Worm (Caenorhabditis elegans): Measurements from ENCODE around the gene R02E12.4.

Gene R02E12.4

ce11 chrX:4016113-4016512 is 11.0 kb downstream of the R02E12.4 start, which contains the start of gene hrg-1 (continued):
- TF ChIP-seq xbp-1 (tag; optimal IDR thresholded peaks at IDR 0.05), result peak; percentile 40
- no peak for TF ChIP-seq sptf-1 (tag; optimal IDR thresholded peaks at IDR 0.05)
- TF ChIP-seq nhr-76 (tag; optimal IDR thresholded peaks at IDR 0.05), result no peak
- no peak for TF ChIP-seq lir-3 (tag; optimal IDR thresholded peaks at IDR 0.05; ENCODE audit: poor library complexity)
- TF ChIP-seq nhr-20 (tag; optimal IDR thresholded peaks at IDR 0.05), result peak; percentile 64
- peak; percentile 43 for TF ChIP-seq swsn-7 (tag; optimal IDR thresholded peaks at IDR 0.05)
- peak; percentile 80 for TF ChIP-seq nhr-85 (tag)
- TF ChIP-seq zag-1 (tag; optimal IDR thresholded peaks at IDR 0.05), result no peak
- peak; percentile 43 for TF ChIP-seq nhr-47 (tag; optimal IDR thresholded peaks at IDR 0.05)
- peak; percentile 11 for TF ChIP-seq nhr-90 (tag; optimal IDR thresholded peaks at IDR 0.05; ENCODE audit: poor library complexity)
- no peak for TF ChIP-seq ceh-8 (GFP tag; optimal IDR thresholded peaks at IDR 0.05)
- no peak for TF ChIP-seq unc-30 (tag; optimal IDR thresholded peaks at IDR 0.05)
- peak; percentile 71 for TF ChIP-seq fkh-10 (GFP tag; optimal IDR thresholded peaks at IDR 0.05)
- TF ChIP-seq skn-1 (tag; optimal IDR thresholded peaks at IDR 0.05), result peak; percentile 87
- no peak for TF ChIP-seq nhr-19 (GFP tag; conservative IDR thresholded peaks at IDR 0.05)
- peak; percentile 47 for TF ChIP-seq jun-1 (tag; optimal IDR thresholded peaks at IDR 0.05)
- TF ChIP-seq nhr-77 (tag; optimal IDR thresholded peaks at IDR 0.05), result peak; percentile 69
- TF ChIP-seq ama-1 (optimal IDR thresholded peaks at IDR 0.05), result no peak
- peak in 1 of 2 experiments; percentile 14 for TF ChIP-seq efl-1 (optimal IDR thresholded peaks at IDR 0.05)
- no peak for TF ChIP-seq efl-1 (GFP tag; optimal IDR thresholded peaks at IDR 0.05 in 1 of 2)
- no peak for TF ChIP-seq ztf-11 (tag; optimal IDR thresholded peaks at IDR 0.05)
- peak in 1 of 3 experiments; percentile 10 for TF ChIP-seq dpl-1 (GFP tag; optimal IDR thresholded peaks at IDR 0.05)

ce11 chrX:4017576-4018309 is 12.6 kb downstream of the R02E12.4 start:
- TF ChIP-seq elt-3 (tag; optimal IDR thresholded peaks at IDR 0.05) (no peak), hpl-2 (GFP tag; optimal IDR thresholded peaks at IDR 0.05) (no peak), ceh-90 (tag; optimal IDR thresholded peaks at IDR 0.05) (no peak), nhr-71 (tag; optimal IDR thresholded peaks at IDR 0.05) (no peak), efl-1 (optimal IDR thresholded peaks at IDR 0.05) (no peak), efl-1 (GFP tag; optimal IDR thresholded peaks at IDR 0.05 in 1 of 2) (peak in 1 of 2 experiments; percentile 51), nhr-47 (tag; optimal IDR thresholded peaks at IDR 0.05) (no peak), lin-14 (GFP tag; optimal IDR thresholded peaks at IDR 0.05) (peak; percentile 78)

- no peak for TF ChIP-seq ztf-11 (tag; optimal IDR thresholded peaks at IDR 0.05)
- no peak for TF ChIP-seq nhr-85 (tag)
- peak in 1 of 2 experiments; percentile 54 for TF ChIP-seq lin-35 (GFP tag; optimal IDR thresholded peaks at IDR 0.05)
- TF ChIP-seq unc-98 (GFP tag; IDR thresholded peaks at IDR 0.05), result no peak
- no peak for TF ChIP-seq hlh-17 (GFP tag; optimal IDR thresholded peaks at IDR 0.05; ENCODE audit: borderline replicate concordance)
- TF ChIP-seq nhr-47 (tag; optimal IDR thresholded peaks at IDR 0.05), result no peak
- peak; percentile 47 for TF ChIP-seq lin-14 (GFP tag; optimal IDR thresholded peaks at IDR 0.05)
- no peak for TF ChIP-seq nhr-28 (tag; optimal IDR thresholded peaks at IDR 0.05)
- no peak for TF ChIP-seq ets-5 (GFP tag; IDR thresholded peaks at IDR 0.05)
- no peak for TF ChIP-seq Y116A8C.19 (tag; optimal IDR thresholded peaks at IDR 0.05; ENCODE audit: borderline replicate concordance)
- no peak for TF ChIP-seq lin-15B (tag; optimal IDR thresholded peaks at IDR 0.05)
- TF ChIP-seq isw-1 (GFP tag; IDR thresholded peaks at IDR 0.05), result no peak
- TF ChIP-seq ceh-63 (GFP tag; optimal IDR thresholded peaks at IDR 0.05), result no peak
- no peak for TF ChIP-seq C34B4.2 (tag; optimal IDR thresholded peaks at IDR 0.05)
- no peak for TF ChIP-seq unc-130 (tag; optimal IDR thresholded peaks at IDR 0.05)
- peak; percentile 13 for TF ChIP-seq nhr-90 (tag; optimal IDR thresholded peaks at IDR 0.05; ENCODE audit: poor library complexity)
- no peak for TF ChIP-seq nhr-77 (tag; optimal IDR thresholded peaks at IDR 0.05)
- TF ChIP-seq fkh-10 (GFP tag; optimal IDR thresholded peaks at IDR 0.05), result no peak
- TF ChIP-seq lin-39 (tag; optimal IDR thresholded peaks at IDR 0.05), result no peak
- TF ChIP-seq vab-15 (tag; optimal IDR thresholded peaks at IDR 0.05), result no peak
- peak in 1 of 6 experiments; percentile 37 for TF ChIP-seq elt-3 (tag; optimal IDR thresholded peaks at IDR 0.05)
- no peak for TF ChIP-seq mdl-1 (tag; optimal IDR thresholded peaks at IDR 0.05)
- no peak for TF ChIP-seq fos-1 (tag; optimal IDR thresholded peaks at IDR 0.05)
- TF ChIP-seq unc-86 (tag; optimal IDR thresholded peaks at IDR 0.05), result no peak
- TF ChIP-seq pag-3 (tag; optimal IDR thresholded peaks at IDR 0.05; ENCODE audit: borderline replicate concordance, insufficient read depth), result no peak
- no peak for TF ChIP-seq egl-13 (tag; optimal IDR thresholded peaks at IDR 0.05)
- TF ChIP-seq efl-3 (GFP tag; optimal IDR thresholded peaks at IDR 0.05), result no peak
- no peak for TF ChIP-seq xbp-1 (tag; optimal IDR thresholded peaks at IDR 0.05)
Observed at ce11 chrX:4018566-4019182, 13.6 kb downstream of the R02E12.4 start.

Data from whole organism, L1 larva.